Worm (Caenorhabditis elegans): Measurements from ENCODE around the gene mrps-33.

ce11 chrIV:8723720-8724119 lies 16.1 kb downstream of the mrps-33 start, which contains the start of gene F21D5.9:
- no peak for TF ChIP-seq ama-1 (optimal IDR thresholded peaks at IDR 0.05)
- no peak for TF ChIP-seq scrt-1 (GFP tag; IDR thresholded peaks at IDR 0.05)
- TF ChIP-seq tbx-11 (GFP tag; IDR thresholded peaks at IDR 0.05) = no peak
- no peak for TF ChIP-seq tbx-37 (GFP tag; conservative IDR thresholded peaks at IDR 0.05)
- no peak for TF ChIP-seq aly-1 (tag; optimal IDR thresholded peaks at IDR 0.05)
- no peak for TF ChIP-seq ceh-36 (tag; optimal IDR thresholded peaks at IDR 0.05)
- no peak for TF ChIP-seq flt-1 (GFP tag; IDR thresholded peaks at IDR 0.05)

Measured in whole organism, early embryonic.